Worm (Caenorhabditis elegans): Measurements from ENCODE around the gene col-37.

DNA sequence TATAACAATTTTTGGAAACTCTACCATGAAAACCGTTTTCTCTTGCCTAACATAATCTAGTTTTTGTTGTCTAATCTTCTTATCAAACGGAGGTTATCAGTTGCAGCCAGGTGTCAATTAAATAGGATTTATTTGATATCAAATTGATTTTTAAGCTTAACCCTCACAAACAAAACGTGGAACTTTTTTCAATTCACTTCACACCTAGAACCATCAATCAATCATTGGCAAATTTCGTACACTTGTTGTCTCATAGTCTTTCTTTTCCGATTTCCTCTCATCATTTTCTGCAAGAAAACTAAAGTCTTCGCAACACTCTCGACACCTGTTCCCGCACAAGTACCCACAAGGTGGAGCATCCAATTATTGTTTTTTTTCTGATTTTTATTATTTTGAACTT lies 41.1 kb upstream of the col-37 start:
- no peak for TF ChIP-seq snpc-4 (tag; optimal IDR thresholded peaks at IDR 0.05)
- TF ChIP-seq fkh-10 (GFP tag; optimal IDR thresholded peaks at IDR 0.05), result no peak
- TF ChIP-seq zag-1 (tag; optimal IDR thresholded peaks at IDR 0.05), result no peak
- TF ChIP-seq skn-1 (tag; optimal IDR thresholded peaks at IDR 0.05), result no peak
- TF ChIP-seq nfya-1 (tag; optimal IDR thresholded peaks at IDR 0.05; ENCODE audit: insufficient read depth), result no peak
- no peak for TF ChIP-seq egl-5 (tag; optimal IDR thresholded peaks at IDR 0.05)
- TF ChIP-seq egl-27 (tag; optimal IDR thresholded peaks at IDR 0.05), result no peak
- TF ChIP-seq elt-3 (tag; optimal IDR thresholded peaks at IDR 0.05), result no peak
- no peak for TF ChIP-seq unc-39 (tag; optimal IDR thresholded peaks at IDR 0.05)

All from whole organism, L3 larva.